Worm (Caenorhabditis elegans): Measurements from ENCODE around the gene glb-12.

- TF ChIP-seq hlh-17 (GFP tag; optimal IDR thresholded peaks at IDR 0.05; ENCODE audit: borderline replicate concordance) = no peak
- no peak for TF ChIP-seq nhr-20 (tag; optimal IDR thresholded peaks at IDR 0.05)
- no peak for TF ChIP-seq zag-1 (tag; optimal IDR thresholded peaks at IDR 0.05)
- no peak for TF ChIP-seq mdl-1 (tag; optimal IDR thresholded peaks at IDR 0.05)
- TF ChIP-seq efl-1 (optimal IDR thresholded peaks at IDR 0.05) = no peak
- no peak for TF ChIP-seq efl-1 (GFP tag; optimal IDR thresholded peaks at IDR 0.05 in 1 of 2)
- TF ChIP-seq ces-1 (GFP tag; optimal IDR thresholded peaks at IDR 0.05) = no peak
- no peak for TF ChIP-seq lir-3 (tag; optimal IDR thresholded peaks at IDR 0.05; ENCODE audit: poor library complexity)
- TF ChIP-seq ets-5 (GFP tag; IDR thresholded peaks at IDR 0.05) = no peak
These were observed 33.8 kb upstream of the glb-12 start for ce11 chrII:10765238-10765637.

Measured in whole organism, L1 larva.